Fruit fly (Drosophila melanogaster) whole organism, adult: Measurements from ENCODE around the gene Klp31E.

Experiments
- CG11617 ChIP-seq: fragments of 200-800 bp; sonication (Bioruptor generic); optimal IDR thresholded peaks from 2 replicates; lab custom pipeline; 2017; ENCODE audit warnings: mild to moderate bottlenecking, missing biosample characterization, missing genetic modification reagents, missing genetic modification characterization
- CG12768 ChIP-seq: fragments of 200-800 bp; sonication (Bioruptor generic); optimal IDR thresholded peaks from 2 replicates; lab custom pipeline; 2017; ENCODE audit warnings: missing biosample characterization, missing genetic modification characterization, mild to moderate bottlenecking, moderate library complexity, missing genetic modification reagents
- CG14711 ChIP-seq: fragments of 200-800 bp; sonication (Bioruptor generic); optimal IDR thresholded peaks from 2 replicates; lab custom pipeline; 2018; ENCODE audit warnings: missing biosample characterization, mild to moderate bottlenecking, missing genetic modification characterization, moderate library complexity
- CG1620 ChIP-seq: fragments of 200-800 bp; sonication (Bioruptor generic); optimal IDR thresholded peaks from 2 replicates; lab custom pipeline; 2016; ENCODE audit warnings: missing biosample characterization, missing genetic modification characterization
- CG33017 ChIP-seq: fragments of 200-800 bp; sonication (Bioruptor generic); optimal IDR thresholded peaks from 2 replicates; lab custom pipeline; 2018; ENCODE audit warnings: missing biosample characterization, mild to moderate bottlenecking, missing genetic modification characterization, moderate library complexity
- CG5204 ChIP-seq: fragments of 200-800 bp; sonication (Bioruptor generic); optimal IDR thresholded peaks from 2 replicates; lab custom pipeline; 2016; ENCODE audit warnings: missing biosample characterization, missing genetic modification characterization
- CG7045 ChIP-seq: fragments of 200-800 bp; sonication (Bioruptor generic); optimal IDR thresholded peaks from 2 replicates; lab custom pipeline; 2017; ENCODE audit warnings: missing biosample characterization, mild to moderate bottlenecking, missing genetic modification characterization
- CG7101 ChIP-seq: fragments of 200-800 bp; sonication (Bioruptor generic); optimal IDR thresholded peaks from 2 replicates; lab custom pipeline; 2018; ENCODE audit warnings: missing biosample characterization, mild to moderate bottlenecking, missing genetic modification characterization, moderate library complexity
- Clk ChIP-seq: fragments of 200-800 bp; sonication (Bioruptor generic); optimal IDR thresholded peaks from 2 replicates; lab custom pipeline; 2017; ENCODE audit warnings: missing biosample characterization, missing genetic modification characterization
- Crg-1 ChIP-seq: fragments of 200-800 bp; sonication (Bioruptor generic); optimal IDR thresholded peaks from 2 replicates; lab custom pipeline; 2016; ENCODE audit warnings: missing biosample characterization, missing genetic modification characterization
- Hr96 ChIP-seq: fragments of 200-800 bp; sonication (Bioruptor generic); optimal IDR thresholded peaks from 2 replicates; lab custom pipeline; 2016; ENCODE audit warnings: missing biosample characterization, missing genetic modification characterization
- Mnt ChIP-seq: fragments of 200-800 bp; sonication (Bioruptor generic); optimal IDR thresholded peaks from 2 replicates; lab custom pipeline; 2016; ENCODE audit warnings: missing biosample characterization, mild to moderate bottlenecking, missing genetic modification characterization
- bab1 ChIP-seq: fragments of 200-800 bp; sonication (Bioruptor generic); optimal IDR thresholded peaks from 3 replicates; lab custom pipeline; 2019; ENCODE audit warnings: missing biosample characterization, mild to moderate bottlenecking, missing genetic modification characterization, moderate library complexity
- cic ChIP-seq: fragments of 200-800 bp; sonication (Bioruptor generic); optimal IDR thresholded peaks from 2 replicates; lab custom pipeline; 2017; ENCODE audit warnings: missing biosample characterization, mild to moderate bottlenecking, missing genetic modification characterization, moderate library complexity
- cnc ChIP-seq, 2 experiments: fragments of >200 bp; optimal IDR thresholded peaks; 2 replicates each; lab custom pipeline; 2017
- kay ChIP-seq: fragments of 200-800 bp; sonication (Bioruptor generic); peaks from one replicate; lab custom pipeline; 2016; ENCODE audit warnings: missing biosample characterization, missing genetic modification characterization, borderline replicate concordance
- ovo ChIP-seq: fragments of 200-800 bp; sonication (Bioruptor generic); optimal IDR thresholded peaks from 2 replicates; lab custom pipeline; 2016; ENCODE audit warnings: missing biosample characterization, missing genetic modification characterization
- pad ChIP-seq: fragments of 200-800 bp; sonication (Bioruptor generic); optimal IDR thresholded peaks from 3 replicates; lab custom pipeline; 2017; ENCODE audit warnings: missing biosample characterization, missing genetic modification characterization, mild to moderate bottlenecking, moderate library complexity, missing genetic modification reagents
- tj ChIP-seq: fragments of 200-800 bp; sonication (Bioruptor generic); optimal IDR thresholded peaks from 3 replicates; lab custom pipeline; 2017; ENCODE audit warnings: missing biosample characterization, mild to moderate bottlenecking, missing genetic modification characterization, moderate library complexity
- toe ChIP-seq: fragments of 200-800 bp; sonication (Bioruptor generic); optimal IDR thresholded peaks from 2 replicates; lab custom pipeline; 2016; ENCODE audit warnings: missing biosample characterization, missing genetic modification characterization

Gene Klp31E

dm6 chr2L:10422643-10423606, 9.1 kb downstream of the Klp31E start, which contains the start of the genes pie and Wdfy2:
TSS of gene pie (minus strand) at chr2L:10422780.
TSS of gene Wdfy2 (plus strand) at chr2L:10423291.
- TF ChIP-seq cnc (optimal IDR thresholded peaks at IDR 0.05; lab: Kevin White, UChicago), result no peak
- TF ChIP-seq Crg-1 (GFP tag; lab: Kevin White, UChicago), result no peak
- no peak for TF ChIP-seq CG12768 (GFP tag; lab: Kevin White, UChicago)
- TF ChIP-seq CG11617 (GFP tag; lab: Kevin White, UChicago), result no peak
- peak; percentile 4 for TF ChIP-seq bab1 (GFP tag; lab: Kevin White, UChicago)
- TF ChIP-seq tj (GFP tag; lab: Kevin White, UChicago), result peak; percentile 88
- TF ChIP-seq CG14711 (tag; lab: Kevin White, UChicago), result no peak
- TF ChIP-seq CG7101 (tag; lab: Kevin White, UChicago), result no peak
- TF ChIP-seq CG7045 (GFP tag; lab: Kevin White, UChicago), result no peak
- peak; percentile 68 for TF ChIP-seq kay (GFP tag; lab: Kevin White, UChicago)

DNA sequence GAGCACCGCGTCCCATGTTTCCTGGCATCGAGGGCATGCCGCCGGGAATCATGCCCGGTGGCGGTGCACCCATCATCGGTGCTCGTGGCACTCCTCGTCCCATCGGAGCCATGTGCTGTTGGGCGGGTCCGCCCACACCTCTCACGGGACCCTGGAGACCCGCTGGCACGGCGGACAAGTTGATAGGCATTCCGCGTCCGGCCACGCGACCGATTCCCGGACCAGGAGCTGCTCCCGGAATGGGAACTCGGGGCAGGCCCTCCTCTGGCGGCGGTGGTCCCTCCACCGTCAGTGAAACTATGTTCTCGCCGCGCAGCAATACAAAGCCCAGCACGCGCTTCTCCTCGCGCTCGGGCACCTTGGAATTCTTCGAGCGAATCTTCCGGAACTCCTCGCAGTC, 11.8 kb downstream of the Klp31E start:
- TF ChIP-seq CG11617 (GFP tag; lab: Kevin White, UChicago) (no peak), toe (GFP tag; lab: Kevin White, UChicago) (no peak), CG33017 (tag; lab: Kevin White, UChicago) (no peak), Clk (GFP tag; lab: Kevin White, UChicago) (no peak), cic (GFP tag; lab: Kevin White, UChicago) (no peak), tj (GFP tag; lab: Kevin White, UChicago) (no peak), Crg-1 (GFP tag; lab: Kevin White, UChicago) (no peak), CG14711 (tag; lab: Kevin White, UChicago) (no peak), Mnt (no peak), CG12768 (GFP tag; lab: Kevin White, UChicago) (no peak), pad (GFP tag; lab: Kevin White, UChicago) (no peak), ovo (GFP tag; lab: Kevin White, UChicago) (no peak), CG5204 (GFP tag; lab: Kevin White, UChicago) (no peak), CG7045 (GFP tag; lab: Kevin White, UChicago) (no peak), CG1620 (GFP tag; lab: Kevin White, UChicago) (no peak), Hr96 (no peak), bab1 (GFP tag; lab: Kevin White, UChicago) (no peak), cnc (optimal IDR thresholded peaks at IDR 0.05; lab: Kevin White, UChicago) (no peak), CG7101 (tag; lab: Kevin White, UChicago) (no peak), kay (GFP tag; lab: Kevin White, UChicago) (no peak)

DNA sequence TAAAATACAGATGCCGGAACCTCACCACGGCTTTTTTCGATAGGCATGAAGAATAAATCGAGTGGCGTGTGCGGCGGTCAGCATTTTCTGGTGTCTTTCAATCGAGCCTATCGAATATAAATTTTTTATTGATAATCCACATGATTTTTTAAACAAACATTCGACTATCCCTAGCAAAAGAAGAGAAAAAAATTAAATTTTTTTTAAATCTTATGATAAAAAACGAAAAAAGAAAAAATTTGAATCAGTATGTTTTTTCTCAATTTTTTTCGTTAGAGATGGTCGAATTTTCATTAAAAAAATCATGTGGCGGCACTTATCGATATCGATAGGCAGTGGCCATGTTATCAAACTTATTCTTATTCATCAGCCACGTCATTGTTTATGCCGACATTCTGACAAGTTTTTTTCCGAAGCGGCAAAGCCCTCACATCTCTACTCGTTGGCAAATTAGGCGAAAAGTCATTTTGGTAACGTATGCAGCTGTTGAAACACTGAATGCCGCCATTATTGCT, 12.8 kb downstream of the Klp31E start, which contains the start of the genes SmB and KdelR:
TSS of gene SmB (minus strand) at position 94 of the 515 bp plus-strand sequence.
TSS of gene KdelR (plus strand) at position 354 of the 515 bp plus-strand sequence.
- TF ChIP-seq kay (GFP tag; lab: Kevin White, UChicago) (no peak), cic (GFP tag; lab: Kevin White, UChicago) (peak; percentile 26), Clk (GFP tag; lab: Kevin White, UChicago) (no peak), Crg-1 (GFP tag; lab: Kevin White, UChicago) (peak; percentile 54), CG7045 (GFP tag; lab: Kevin White, UChicago) (no peak), CG14711 (tag; lab: Kevin White, UChicago) (peak; percentile 65), bab1 (GFP tag; lab: Kevin White, UChicago) (peak; percentile 34), CG33017 (tag; lab: Kevin White, UChicago) (no peak), CG7101 (tag; lab: Kevin White, UChicago) (peak; percentile 63), CG11617 (GFP tag; lab: Kevin White, UChicago) (peak; percentile 65), pad (GFP tag; lab: Kevin White, UChicago) (no peak), Mnt (peak; percentile 89), cnc (optimal IDR thresholded peaks at IDR 0.05; lab: Kevin White, UChicago) (peak in 1 of 2 experiments; percentile 2), tj (GFP tag; lab: Kevin White, UChicago) (peak; percentile 97), Hr96 (no peak)

- TF ChIP-seq CG33017 (tag; lab: Kevin White, UChicago), result peak; percentile 66
- TF ChIP-seq Clk (GFP tag; lab: Kevin White, UChicago), result no peak
- TF ChIP-seq CG11617 (GFP tag; lab: Kevin White, UChicago), result peak; percentile 55
- no peak for TF ChIP-seq kay (GFP tag; lab: Kevin White, UChicago)
- peak; percentile 2 for TF ChIP-seq cic (GFP tag; lab: Kevin White, UChicago)
- peak; percentile 10 for TF ChIP-seq ovo (GFP tag; lab: Kevin White, UChicago)
- TF ChIP-seq Hr96, result no peak
- TF ChIP-seq CG14711 (tag; lab: Kevin White, UChicago), result peak; percentile 59
- TF ChIP-seq bab1 (GFP tag; lab: Kevin White, UChicago), result peak; percentile 51
- TF ChIP-seq CG7101 (tag; lab: Kevin White, UChicago), result peak; percentile 55
- TF ChIP-seq cnc (optimal IDR thresholded peaks at IDR 0.05; lab: Kevin White, UChicago), result no peak
- TF ChIP-seq tj (GFP tag; lab: Kevin White, UChicago), result peak; percentile 1
- no peak for TF ChIP-seq CG12768 (GFP tag; lab: Kevin White, UChicago)
- no peak for TF ChIP-seq CG5204 (GFP tag; lab: Kevin White, UChicago)
- TF ChIP-seq CG7045 (GFP tag; lab: Kevin White, UChicago), result peak; percentile 10
- TF ChIP-seq Mnt, result peak; percentile 30
- no peak for TF ChIP-seq Crg-1 (GFP tag; lab: Kevin White, UChicago)
- TF ChIP-seq pad (GFP tag; lab: Kevin White, UChicago), result no peak
- TF ChIP-seq CG1620 (GFP tag; lab: Kevin White, UChicago), result no peak
- no peak for TF ChIP-seq toe (GFP tag; lab: Kevin White, UChicago)
Observed at dm6 chr2L:10428528-10428927, 14.7 kb downstream of the Klp31E start, which contains the start of gene CG5188. TSS of gene CG5188 (plus strand) at chr2L:10428829.
